Worm (Caenorhabditis elegans) whole organism, young adult: ENCODE results near the gene Y40H7A.10.

Experiments used
- C06A6.2 ChIP-seq: fragments of 200-800 bp; sonication (Bioruptor generic); conservative IDR thresholded peaks from 2 replicates; pipeline ENCODE4 v1.3.6; 2022; ENCODE audit warnings: missing genetic modification characterization, missing compliant biosample characterization
- Y53F4B.3 ChIP-seq: fragments of 200-800 bp; sonication (Bioruptor generic); IDR thresholded peaks from 2 replicates; pipeline ENCODE4 v1.3.6; 2022; ENCODE audit warnings: missing genetic modification reagents, missing genetic modification characterization, missing compliant biosample characterization
- Y56A3A.18 ChIP-seq: fragments of 200-800 bp; sonication (Bioruptor generic); IDR thresholded peaks from 2 replicates; pipeline ENCODE4 v1.3.6; 2022; ENCODE audit warnings: missing genetic modification reagents, missing genetic modification characterization, missing compliant biosample characterization
- hlh-26 ChIP-seq: fragments of 200-800 bp; sonication (Bioruptor generic); conservative IDR thresholded peaks from 2 replicates; pipeline ENCODE4 v1.3.6; 2022; ENCODE audit warnings: missing genetic modification reagents, missing genetic modification characterization, missing compliant biosample characterization
- hmg-20 ChIP-seq: fragments of 200-800 bp; sonication (Bioruptor generic); IDR thresholded peaks from 2 replicates; pipeline ENCODE4 v1.3.6; 2022; ENCODE audit warnings: missing genetic modification reagents, missing genetic modification characterization, missing compliant biosample characterization
- nhr-120 ChIP-seq: fragments of 200-800 bp; sonication (Bioruptor generic); IDR thresholded peaks from 2 replicates; pipeline ENCODE4 v1.3.6; 2022; ENCODE audit warnings: missing genetic modification characterization, missing compliant biosample characterization
- snpc-1.3 ChIP-seq: sonication (generic microtip); optimal IDR thresholded peaks from 2 replicates; lab custom pipeline; 2017; ENCODE audit warnings: missing genetic modification characterization, mild to moderate bottlenecking, missing compliant biosample characterization, antibody characterized with exemption, moderate library complexity, missing genotype, missing genetic modification reagents; ENCODE audit not compliant: insufficient read depth
- unc-130 ChIP-seq: sonication (generic microtip); optimal IDR thresholded peaks from 2 replicates; lab custom pipeline; 2016; ENCODE audit warnings: missing genetic modification reagents, missing genetic modification characterization, missing compliant biosample characterization

ce11 chrIV:15168442-15168841 lies 47.0 kb downstream of the Y40H7A.10 start:
- TF ChIP-seq hlh-26, result no peak
- TF ChIP-seq unc-130 (GFP tag; lab: Kevin White, UChicago), result no peak
- no peak for TF ChIP-seq Y56A3A.18 (GFP tag; lab: Robert Waterston, UW)
- TF ChIP-seq Y53F4B.3 (GFP tag; lab: Robert Waterston, UW), result no peak
- no peak for TF ChIP-seq nhr-120 (GFP tag; lab: Robert Waterston, UW)
- no peak for TF ChIP-seq C06A6.2 (GFP tag; lab: Robert Waterston, UW)
- TF ChIP-seq snpc-1.3 (tag; lab: Kevin White, UChicago), result peak; percentile 37
- TF ChIP-seq hmg-20 (GFP tag; lab: Robert Waterston, UW), result no peak
